Worm (Caenorhabditis elegans): ENCODE data around the gene F37H8.5.

ce11 chrII:11161675-11162074 is 26.3 kb upstream of the F37H8.5 start:
- TF ChIP-seq nhr-232 (tag; optimal IDR thresholded peaks at IDR 0.05): no peak
- TF ChIP-seq dve-1 (tag; optimal IDR thresholded peaks at IDR 0.05): no peak
- no peak for TF ChIP-seq syd-9 (tag; optimal IDR thresholded peaks at IDR 0.05)
- no peak for TF ChIP-seq T23F11.4 (GFP tag; optimal IDR thresholded peaks at IDR 0.05)
